Fruit fly (Drosophila melanogaster): ENCODE measurements around the gene Msp300.
A peak's percentile ranks its signal among the peaks of the same experiment; 100 is the strongest.

Gene Msp300

DNA sequence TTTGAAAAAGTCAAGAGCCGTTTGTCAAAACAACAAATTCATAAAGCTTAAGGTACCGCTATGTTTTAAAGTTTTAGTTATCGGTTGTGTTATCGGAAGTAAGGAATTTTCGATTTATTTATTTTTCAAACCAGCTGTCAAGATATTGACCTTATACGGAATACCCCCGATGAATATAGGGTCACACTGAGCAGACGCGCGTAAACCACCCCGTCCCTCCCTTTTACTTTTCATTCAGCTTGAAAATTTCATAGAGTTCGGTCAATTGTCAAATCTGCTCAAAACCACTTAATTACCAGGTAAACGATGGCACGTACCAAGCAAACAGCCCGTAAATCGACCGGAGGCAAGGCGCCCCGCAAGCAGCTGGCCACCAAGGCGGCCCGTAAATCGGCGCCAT, 45.7 kb upstream of the Msp300 start, which contains the start of the genes CG14036 and His3.3A (continued):
- TF ChIP-seq Fer1 (GFP tag; optimal IDR thresholded peaks at IDR 0.05) (peak; percentile 48), CG5953 (GFP tag; IDR thresholded peaks at IDR 0.05) (no peak), CG4404 (GFP tag; IDR thresholded peaks at IDR 0.05) (no peak), CG17612 (GFP tag; IDR thresholded peaks at IDR 0.05) (no peak), CG32767 (GFP tag; IDR thresholded peaks at IDR 0.05) (no peak), lov (optimal IDR thresholded peaks at IDR 0.05) (no peak), lov (GFP tag; IDR thresholded peaks at IDR 0.05) (no peak), H2.0 (GFP tag; IDR thresholded peaks at IDR 0.05) (no peak), stc (GFP tag; IDR thresholded peaks at IDR 0.05) (no peak), CG9876 (GFP tag; optimal IDR thresholded peaks at IDR 0.05) (no peak), jumu (GFP tag; optimal IDR thresholded peaks at IDR 0.05) (peak; percentile 24), Lpt (GFP tag; optimal IDR thresholded peaks at IDR 0.05) (no peak), nom (GFP tag; optimal IDR thresholded peaks at IDR 0.05) (peak; percentile 29), CG4360 (GFP tag; IDR thresholded peaks at IDR 0.05) (no peak), CG9797 (GFP tag; optimal IDR thresholded peaks at IDR 0.05) (peak; percentile 97), p53 (GFP tag; optimal IDR thresholded peaks at IDR 0.05) (no peak), Dek (tag; optimal IDR thresholded peaks at IDR 0.05) (no peak), CG31224 (GFP tag; IDR thresholded peaks at IDR 0.05) (no peak), CG10979 (tag; optimal IDR thresholded peaks at IDR 0.05) (no peak), CG12071 (GFP tag; optimal IDR thresholded peaks at IDR 0.05) (no peak), Taf1 (GFP tag; IDR thresholded peaks at IDR 0.05) (no peak), Hr39 (optimal IDR thresholded peaks at IDR 0.05) (no peak), CG1603 (tag; optimal IDR thresholded peaks at IDR 0.05) (peak; percentile 100), CG8944 (GFP tag; optimal IDR thresholded peaks at IDR 0.05) (no peak), CG14965 (GFP tag; optimal IDR thresholded peaks at IDR 0.05; ENCODE audit: borderline replicate concordance) (no peak), Dfd (GFP tag; optimal IDR thresholded peaks at IDR 0.05) (no peak), sqz (GFP tag; optimal IDR thresholded peaks at IDR 0.05) (no peak), dan (GFP tag; IDR thresholded peaks at IDR 0.05) (no peak), tx (GFP tag; optimal IDR thresholded peaks at IDR 0.05) (no peak), CG13123 (GFP tag; optimal IDR thresholded peaks at IDR 0.05) (no peak), CG3847 (GFP tag; IDR thresholded peaks at IDR 0.05) (peak; percentile 35; the same call in 1 of the 2 replicates), oc (tag; optimal IDR thresholded peaks at IDR 0.05) (no peak), pzg (GFP tag; optimal IDR thresholded peaks at IDR 0.05) (peak; percentile 96), Sry-δ (GFP tag; optimal IDR thresholded peaks at IDR 0.05) (peak; percentile 65), Camta (GFP tag; optimal IDR thresholded peaks at IDR 0.05) (no peak), Nf-YA (GFP tag; IDR thresholded peaks at IDR 0.05) (no peak), Atf6 (GFP tag; IDR thresholded peaks at IDR 0.05) (no peak), Neu2 (GFP tag; optimal IDR thresholded peaks at IDR 0.05; ENCODE audit: borderline replicate concordance) (no peak), CG11560 (tag; IDR thresholded peaks at IDR 0.05) (peak; percentile 94), CG13296 (GFP tag; optimal IDR thresholded peaks at IDR 0.05) (no peak), bab2 (GFP tag; optimal IDR thresholded peaks at IDR 0.05) (peak; percentile 6), vvl (GFP tag; IDR thresholded peaks at IDR 0.05) (0 out of 2 replicates have a peak, but pooled peaks have one; percentile 47), dmrt99B (tag; optimal IDR thresholded peaks at IDR 0.05) (no peak), Vsx1 (GFP tag; optimal IDR thresholded peaks at IDR 0.05) (no peak), ci (GFP tag; IDR thresholded peaks at IDR 0.05) (peak; percentile 58; the same call in 1 of the 3 replicates), CG6765 (GFP tag; optimal IDR thresholded peaks at IDR 0.05) (no peak), sob (GFP tag; IDR thresholded peaks at IDR 0.05) (0 out of 2 replicates have a peak, but pooled peaks have one; percentile 22), CG4854 (GFP tag; optimal IDR thresholded peaks at IDR 0.05) (no peak), cas (GFP tag; IDR thresholded peaks at IDR 0.05) (no peak), Stat92E (GFP tag; optimal IDR thresholded peaks at IDR 0.05) (no peak), Side (GFP tag; optimal IDR thresholded peaks at IDR 0.05) (no peak), CG14860 (GFP tag; IDR thresholded peaks at IDR 0.05; ENCODE audit: partially characterized antibody) (peak; percentile 58; the same call in 2 of the 3 replicates), dm (GFP tag; optimal IDR thresholded peaks at IDR 0.05) (peak; percentile 29)

Data from whole organism, embryonic.